Worm (Caenorhabditis elegans) whole organism, L4 larva: ENCODE data around the gene pno-1.

Experiments
- ama-1 ChIP-seq: fragments of 150-350 bp; optimal IDR thresholded peaks from 2 replicates; lab custom pipeline; 2014; ENCODE audit warnings: inconsistent platforms, mixed read lengths
- dmd-6 ChIP-seq: fragments of 200-800 bp; sonication (Bioruptor generic); IDR thresholded peaks from 2 replicates; pipeline ENCODE4 v1.3.6; 2022; ENCODE audit warnings: missing genetic modification reagents, missing genetic modification characterization, missing compliant biosample characterization
- fkh-10 ChIP-seq: fragments of 150-350 bp; optimal IDR thresholded peaks from 2 replicates; lab custom pipeline; 2014; ENCODE audit warnings: missing biosample characterization, missing genetic modification reagents, missing genetic modification characterization
- pqm-1 ChIP-seq: sonication (generic microtip); optimal IDR thresholded peaks from 2 replicates; lab custom pipeline; 2017; ENCODE audit warnings: missing biosample characterization, missing genetic modification characterization

DNA sequence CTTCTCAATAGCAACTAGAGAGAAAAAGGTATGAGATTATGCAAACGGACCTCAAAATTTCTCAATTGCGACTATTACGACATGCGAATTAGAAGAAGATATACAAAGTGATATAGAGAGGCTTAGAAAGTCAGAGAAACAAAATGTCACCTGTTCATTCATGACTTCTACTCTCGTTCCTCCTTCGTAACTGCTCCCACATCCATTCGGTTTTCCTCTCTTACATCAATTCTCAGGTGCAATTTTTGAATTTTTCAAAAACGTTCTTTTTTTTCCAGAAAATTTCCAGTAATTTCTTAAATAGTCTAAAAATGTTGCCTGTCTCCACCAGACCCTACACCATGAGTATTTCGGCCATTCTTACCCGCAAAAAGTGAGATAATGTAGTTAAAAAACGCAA lies 22.0 kb upstream of the pno-1 start:
- TF ChIP-seq ama-1 (lab: Kevin White, UChicago) (no peak), fkh-10 (no peak), pqm-1 (tag; lab: Kevin White, UChicago) (no peak), dmd-6 (GFP tag; lab: Robert Waterston, UW) (no peak)
